Worm (Caenorhabditis elegans) whole organism, mixed stage, embryonic: ENCODE data around the gene H11L12.1.

Experiments used
- M03D4.4 ChIP-seq: sonication (generic microtip); optimal IDR thresholded peaks from 2 replicates; lab custom pipeline; 2017; ENCODE audit warnings: mild to moderate bottlenecking, missing genetic modification characterization, missing compliant biosample characterization
- ceh-39 ChIP-seq: fragments of 150-350 bp; optimal IDR thresholded peaks from 2 replicates; lab custom pipeline; 2014; ENCODE audit warnings: missing biosample characterization, missing genetic modification characterization
- ces-1 ChIP-seq: fragments of 150-350 bp; optimal IDR thresholded peaks from 2 replicates; lab custom pipeline; 2014; ENCODE audit warnings: missing biosample characterization, missing genetic modification reagents, missing genetic modification characterization
- elt-1 ChIP-seq: sonication (generic microtip); optimal IDR thresholded peaks from 2 replicates; lab custom pipeline; 2017; ENCODE audit warnings: missing genetic modification characterization, mild to moderate bottlenecking, missing compliant biosample characterization, antibody characterized with exemption, moderate library complexity, borderline replicate concordance; ENCODE audit not compliant: insufficient read depth
- elt-3 ChIP-seq: fragments of 150-350 bp; optimal IDR thresholded peaks from 2 replicates; lab custom pipeline; 2014; ENCODE audit warnings: missing biosample characterization, missing genetic modification characterization
- lsy-2 ChIP-seq: fragments of 150-350 bp; optimal IDR thresholded peaks from 2 replicates; lab custom pipeline; 2014; ENCODE audit warnings: missing biosample characterization, missing genetic modification characterization
- mep-1 ChIP-seq: fragments of 150-350 bp; optimal IDR thresholded peaks from 2 replicates; lab custom pipeline; 2017; ENCODE audit warnings: missing biosample characterization, missing genetic modification reagents, missing genetic modification characterization, inconsistent platforms
- nhr-12 ChIP-seq: fragments of 150-350 bp; optimal IDR thresholded peaks from 2 replicates; lab custom pipeline; 2014; ENCODE audit warnings: missing biosample characterization, missing genetic modification characterization
- zip-8 ChIP-seq: fragments of 150-350 bp; optimal IDR thresholded peaks from 2 replicates; lab custom pipeline; 2014; ENCODE audit warnings: missing biosample characterization, missing genetic modification characterization
- ztf-11 ChIP-seq: fragments of 150-350 bp; optimal IDR thresholded peaks from 2 replicates; lab custom pipeline; 2014; ENCODE audit warnings: missing biosample characterization, missing genetic modification characterization

- no peak for TF ChIP-seq mep-1 (tag; lab: Kevin White, UChicago)
- no peak for TF ChIP-seq ztf-11 (tag; lab: Kevin White, UChicago)
- no peak for TF ChIP-seq nhr-12 (tag; lab: Kevin White, UChicago)
- TF ChIP-seq ces-1: no peak
- no peak for TF ChIP-seq elt-1 (tag; lab: Kevin White, UChicago)
- TF ChIP-seq M03D4.4 (tag; lab: Kevin White, UChicago): no peak
- TF ChIP-seq elt-3: no peak
- TF ChIP-seq lsy-2 (tag; lab: Kevin White, UChicago): no peak
- no peak for TF ChIP-seq zip-8 (tag; lab: Kevin White, UChicago)
- no peak for TF ChIP-seq ceh-39 (tag; lab: Kevin White, UChicago)
These were observed 16.7 kb downstream of the H11L12.1 start, which contains the start of gene cgt-2 for ce11 chrX:17694669-17695282.
